Fruit fly (Drosophila melanogaster) whole organism, embryonic: Measurements from ENCODE around the gene CG1572.

Experiments used
- Adf1 ChIP-seq: fragments of 200-800 bp; sonication (Bioruptor generic); IDR thresholded peaks from 2 replicates; pipeline ENCODE4 v1.3.6; 2022; ENCODE audit warnings: missing biosample characterization, missing genetic modification characterization
- Atf3 ChIP-seq: fragments of 200-800 bp; sonication (Bioruptor generic); optimal IDR thresholded peaks from 3 replicates; lab custom pipeline; 2016; ENCODE audit warnings: missing biosample characterization, missing genetic modification characterization
- Bgb ChIP-seq: fragments of 200-800 bp; sonication (Bioruptor generic); IDR thresholded peaks from 2 replicates; pipeline ENCODE4 v1.3.6; 2022; ENCODE audit warnings: missing biosample characterization, missing genetic modification characterization; ENCODE audit not compliant: partially characterized antibody
- Blimp-1 ChIP-seq: fragments of 200-800 bp; sonication (Bioruptor generic); optimal IDR thresholded peaks from 3 replicates; lab custom pipeline; 2018; ENCODE audit warnings: missing biosample characterization, missing genetic modification characterization, mild to moderate bottlenecking, moderate library complexity, missing genetic modification reagents
- BtbVII ChIP-seq: fragments of 200-800 bp; sonication (Bioruptor generic); optimal IDR thresholded peaks from 3 replicates; lab custom pipeline; 2017; ENCODE audit warnings: missing biosample characterization, mild to moderate bottlenecking, missing genetic modification characterization
- CG10543 ChIP-seq: fragments of 200-800 bp; sonication (Bioruptor generic); optimal IDR thresholded peaks from 3 replicates; lab custom pipeline; 2017; ENCODE audit warnings: missing biosample characterization, mild to moderate bottlenecking, missing genetic modification characterization, moderate library complexity
- CG11398 ChIP-seq: fragments of 200-800 bp; sonication (Bioruptor generic); optimal IDR thresholded peaks from 2 replicates; lab custom pipeline; 2016; ENCODE audit warnings: missing biosample characterization, missing genetic modification characterization
- CG12769 ChIP-seq: fragments of 200-800 bp; sonication (Bioruptor generic); optimal IDR thresholded peaks from 2 replicates; lab custom pipeline; 2019; ENCODE audit warnings: missing biosample characterization, mild to moderate bottlenecking, missing genetic modification characterization, moderate library complexity
- CG13287 ChIP-seq: fragments of 200-800 bp; sonication (Bioruptor generic); IDR thresholded peaks from 2 replicates; pipeline ENCODE4 v1.3.6; 2022; ENCODE audit warnings: missing biosample characterization, missing genetic modification characterization; ENCODE audit not compliant: partially characterized antibody
- CG13894 ChIP-seq: fragments of 200-800 bp; sonication (Bioruptor generic); optimal IDR thresholded peaks from 3 replicates; lab custom pipeline; 2018; ENCODE audit warnings: missing biosample characterization, mild to moderate bottlenecking, missing genetic modification characterization, moderate library complexity
- CG15514 ChIP-seq: fragments of 200-800 bp; sonication (Bioruptor generic); optimal IDR thresholded peaks from 3 replicates; lab custom pipeline; 2017; ENCODE audit warnings: missing biosample characterization, missing genetic modification characterization, mild to moderate bottlenecking, moderate library complexity, missing genetic modification reagents
- CG18011 ChIP-seq: fragments of 200-800 bp; sonication (Bioruptor generic); optimal IDR thresholded peaks from 2 replicates; lab custom pipeline; 2017; ENCODE audit warnings: missing biosample characterization, missing genetic modification characterization, mild to moderate bottlenecking, moderate library complexity, missing genotype
- CG18476 ChIP-seq: fragments of 200-800 bp; sonication (Bioruptor generic); optimal IDR thresholded peaks from 2 replicates; lab custom pipeline; 2016; ENCODE audit warnings: missing biosample characterization, mild to moderate bottlenecking, missing genetic modification characterization
- CG18619 ChIP-seq: fragments of 200-800 bp; sonication (Bioruptor generic); optimal IDR thresholded peaks from 3 replicates; lab custom pipeline; 2017; ENCODE audit warnings: missing biosample characterization, mild to moderate bottlenecking, missing genetic modification characterization
- CG2120 ChIP-seq: fragments of 200-800 bp; sonication (Bioruptor generic); optimal IDR thresholded peaks from 3 replicates; lab custom pipeline; 2016; ENCODE audit warnings: missing biosample characterization, missing genetic modification characterization
- CG31224 ChIP-seq: fragments of 200-800 bp; sonication (Bioruptor generic); IDR thresholded peaks from 2 replicates; pipeline ENCODE4 v1.3.6; 2022; ENCODE audit warnings: missing biosample characterization, missing genetic modification characterization
- CG34422 ChIP-seq: fragments of 200-800 bp; sonication (Bioruptor generic); IDR thresholded peaks from 3 replicates; pipeline ENCODE4 v1.3.6; 2022; ENCODE audit warnings: missing biosample characterization, missing genetic modification characterization
- CG3726 ChIP-seq: fragments of 200-800 bp; sonication (Bioruptor generic); IDR thresholded peaks from 3 replicates; pipeline ENCODE4, ENCODE4 v1.3.6; 2022; ENCODE audit warnings: missing biosample characterization, missing genetic modification characterization
- CG3847 ChIP-seq: fragments of 200-800 bp; sonication (Bioruptor generic); IDR thresholded peaks from 2 replicates; pipeline ENCODE4 v1.3.6; 2022; ENCODE audit warnings: missing biosample characterization, missing genetic modification characterization
- CG42726 ChIP-seq: fragments of 200-800 bp; sonication (Bioruptor generic); IDR thresholded peaks from 2 replicates; pipeline ENCODE4 v1.3.6; 2022; ENCODE audit warnings: missing biosample characterization, missing genetic modification characterization; ENCODE audit not compliant: partially characterized antibody
- CG43689 ChIP-seq: fragments of 200-800 bp; sonication (Bioruptor generic); IDR thresholded peaks from 2 replicates; pipeline ENCODE4 v1.3.6; 2022; ENCODE audit warnings: missing biosample characterization, missing genetic modification characterization
- CG5953 ChIP-seq: fragments of 200-800 bp; sonication (Bioruptor generic); IDR thresholded peaks from 2 replicates; pipeline ENCODE4 v1.3.6; 2022; ENCODE audit warnings: missing biosample characterization, missing genetic modification characterization
- CG6175 ChIP-seq: fragments of 200-800 bp; sonication (Bioruptor generic); IDR thresholded peaks from 3 replicates; pipeline ENCODE4 v1.3.6; 2022; ENCODE audit warnings: missing biosample characterization, missing genetic modification characterization
- CG6765 ChIP-seq: fragments of 200-800 bp; sonication (Bioruptor generic); optimal IDR thresholded peaks from 3 replicates; lab custom pipeline; 2017; ENCODE audit warnings: missing biosample characterization, mild to moderate bottlenecking, missing genetic modification characterization
- CG9817 ChIP-seq: fragments of 200-800 bp; sonication (Bioruptor generic); optimal IDR thresholded peaks from 2 replicates; lab custom pipeline; 2018; ENCODE audit warnings: missing biosample characterization, mild to moderate bottlenecking, missing genetic modification characterization, moderate library complexity
- D19B ChIP-seq: fragments of 200-800 bp; sonication (Bioruptor generic); optimal IDR thresholded peaks from 2 replicates; lab custom pipeline; 2017; ENCODE audit warnings: missing biosample characterization, mild to moderate bottlenecking, missing genetic modification characterization
- Deaf1 ChIP-seq: fragments of 200-800 bp; optimal IDR thresholded peaks from 3 replicates; lab custom pipeline; 2019; ENCODE audit warnings: missing biosample characterization, mild to moderate bottlenecking, missing genetic modification characterization, moderate library complexity
- Ets65A ChIP-seq: fragments of 200-800 bp; sonication (Bioruptor generic); peaks from one replicate; lab custom pipeline; 2016; ENCODE audit warnings: missing biosample characterization, missing genetic modification characterization
- Hmr ChIP-seq: fragments of 200-800 bp; sonication (Bioruptor generic); optimal IDR thresholded peaks from 3 replicates; lab custom pipeline; 2017; ENCODE audit warnings: mild to moderate bottlenecking, missing biosample characterization, missing genetic modification reagents, missing genetic modification characterization
- Meics ChIP-seq: fragments of 200-800 bp; sonication (Bioruptor generic); optimal IDR thresholded peaks from 2 replicates; lab custom pipeline; 2017; ENCODE audit warnings: missing biosample characterization, mild to moderate bottlenecking, missing genetic modification characterization
- Myb ChIP-seq: fragments of 200-800 bp; sonication (Bioruptor generic); optimal IDR thresholded peaks from 2 replicates; lab custom pipeline; 2016; ENCODE audit warnings: missing biosample characterization, missing genetic modification characterization
- Rfx ChIP-seq: fragments of 200-800 bp; sonication (Bioruptor generic); IDR thresholded peaks from 2 replicates; pipeline ENCODE4 v1.3.6; 2022; ENCODE audit warnings: missing biosample characterization, missing genetic modification characterization
- ac ChIP-seq: fragments of 200-800 bp; sonication (Bioruptor generic); optimal IDR thresholded peaks from 3 replicates; lab custom pipeline; 2017; ENCODE audit warnings: missing biosample characterization, mild to moderate bottlenecking, missing genetic modification characterization
- cato ChIP-seq: fragments of 200-800 bp; sonication (Bioruptor generic); optimal IDR thresholded peaks from 2 replicates; lab custom pipeline; 2016; ENCODE audit warnings: missing biosample characterization, missing genetic modification characterization, borderline replicate concordance
- ci ChIP-seq: fragments of 200-800 bp; sonication (Bioruptor generic); IDR thresholded peaks from 3 replicates; pipeline ENCODE4 v1.3.6; 2022; ENCODE audit warnings: missing biosample characterization, missing genetic modification characterization
- dpn ChIP-seq, 2 experiments: fragments of 200-800 bp; sonication (Bioruptor generic); optimal IDR thresholded peaks; 3 replicates each; lab custom pipeline; 2016; ENCODE audit warnings: missing biosample characterization in 2 of 2, missing genetic modification characterization in 2 of 2
- gsb-n ChIP-seq: fragments of 200-800 bp; sonication (Bioruptor generic); optimal IDR thresholded peaks from 3 replicates; lab custom pipeline; 2018; ENCODE audit warnings: missing biosample characterization, mild to moderate bottlenecking, missing genetic modification characterization
- her ChIP-seq: fragments of 200-800 bp; sonication (Bioruptor generic); optimal IDR thresholded peaks from 2 replicates; lab custom pipeline; 2016; ENCODE audit warnings: missing biosample characterization, missing genetic modification characterization
- hkb ChIP-seq, 2 experiments: fragments of 200-800 bp in 1 of 2; fragments of >200 bp in 1 of 2; sonication (Bioruptor generic) in 1 of 2; IDR thresholded peaks in 1 of 2; optimal IDR thresholded peaks in 1 of 2; 2 replicates each; pipeline versions ENCODE4 v1.3.6 to Lab custom; 2017 to 2022; ENCODE audit warnings: missing biosample characterization in 1 of 2, missing genetic modification characterization in 1 of 2
- jigr1 ChIP-seq: fragments of 200-800 bp; sonication (Bioruptor generic); IDR thresholded peaks from 3 replicates; pipeline ENCODE4 v1.3.6; 2022; ENCODE audit warnings: missing biosample characterization, missing genetic modification characterization
- lmd ChIP-seq: fragments of 200-800 bp; sonication (Bioruptor generic); IDR thresholded peaks from 2 replicates; pipeline ENCODE4 v1.3.6; 2022; ENCODE audit warnings: missing biosample characterization, missing genetic modification characterization
- nmo ChIP-seq: fragments of 200-800 bp; sonication (Bioruptor generic); optimal IDR thresholded peaks from 2 replicates; lab custom pipeline; 2018; ENCODE audit warnings: missing biosample characterization, mild to moderate bottlenecking, missing genetic modification characterization, moderate library complexity
- nom ChIP-seq: fragments of 200-800 bp; sonication (Bioruptor generic); optimal IDR thresholded peaks from 2 replicates; lab custom pipeline; 2017; ENCODE audit warnings: missing biosample characterization, missing genetic modification characterization, mild to moderate bottlenecking, moderate library complexity, missing genetic modification reagents
- ranshi ChIP-seq: fragments of 200-800 bp; sonication (Bioruptor generic); IDR thresholded peaks from 2 replicates; pipeline ENCODE4 v1.3.6; 2022; ENCODE audit warnings: missing biosample characterization, missing genetic modification characterization
- so ChIP-seq: fragments of 200-800 bp; sonication (Bioruptor generic); IDR thresholded peaks from 3 replicates; pipeline ENCODE4 v1.3.6; 2022; ENCODE audit warnings: missing biosample characterization, missing genetic modification characterization
- tap ChIP-seq: fragments of 200-800 bp; optimal IDR thresholded peaks from 3 replicates; lab custom pipeline; 2019; ENCODE audit warnings: missing biosample characterization, mild to moderate bottlenecking, missing genetic modification characterization, moderate library complexity
- wor ChIP-seq: fragments of 200-800 bp; sonication (Bioruptor generic); IDR thresholded peaks from 2 replicates; pipeline ENCODE4 v1.3.6; 2022; ENCODE audit warnings: missing biosample characterization, missing genetic modification characterization
- z ChIP-seq: fragments of 200-800 bp; sonication (Bioruptor generic); IDR thresholded peaks from 3 replicates; pipeline ENCODE4 v1.3.6; 2022; ENCODE audit warnings: missing biosample characterization, missing genetic modification characterization
- zfh1 ChIP-seq: fragments of 200-800 bp; sonication (Bioruptor generic); IDR thresholded peaks from 3 replicates; pipeline ENCODE4 v1.3.6; 2022; ENCODE audit warnings: missing biosample characterization, missing genetic modification characterization

CG1572 gene

DNA sequence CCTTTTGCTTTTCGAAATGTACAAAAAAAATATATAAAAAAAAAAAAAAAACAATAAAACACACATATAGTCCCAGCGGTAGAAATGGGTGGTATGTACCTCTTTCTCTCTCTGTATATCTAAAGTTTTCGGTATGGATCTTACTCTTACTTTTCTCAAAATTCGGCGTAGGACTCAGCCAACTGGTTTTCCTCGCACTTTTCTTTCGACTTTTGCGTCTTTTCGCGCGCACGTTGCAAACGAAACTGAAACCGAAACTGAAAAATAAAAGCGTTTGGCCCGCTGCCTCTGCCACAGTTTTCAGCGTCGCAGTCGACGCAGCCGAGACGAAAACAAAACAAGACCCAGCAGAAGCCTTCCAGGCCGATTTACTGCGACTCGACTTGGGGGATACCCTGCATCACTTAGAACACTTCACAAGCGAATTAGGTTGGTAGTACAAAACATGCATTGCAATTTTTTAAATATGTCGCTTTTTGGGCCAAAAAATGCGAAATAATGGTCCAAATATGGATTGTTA is at the start of gene CG1572:
CG1572 (minus strand) TSS at position 266 of the 520 bp plus-strand sequence.
- TF ChIP-seq Myb (GFP tag; lab: Kevin White, UChicago) (no peak), CG2120 (peak; percentile 13), CG18619 (GFP tag; lab: Kevin White, UChicago) (no peak), Adf1 (GFP tag; lab: Robert Waterston, UW) (peak; percentile 92), Bgb (GFP tag; lab: Robert Waterston, UW) (peak; percentile 53; the same call in 1 of the 2 replicates), Atf3 (GFP tag; lab: Kevin White, UChicago) (peak; percentile 30), Hmr (GFP tag; lab: Kevin White, UChicago) (peak; percentile 16), wor (no peak), gsb-n (no peak), CG43689 (no peak), CG34422 (GFP tag; lab: Robert Waterston, UW) (peak; percentile 44; the same call in 1 of the 3 replicates), lmd (GFP tag; lab: Robert Waterston, UW) (peak; percentile 31; the same call in 1 of the 2 replicates), her (peak; percentile 35), cato (no peak), CG3726 (GFP tag; lab: Robert Waterston, UW) (no peak), tap (tag; lab: Kevin White, UChicago) (no peak), CG18011 (GFP tag; lab: Kevin White, UChicago) (peak; percentile 0), Deaf1 (tag; lab: Kevin White, UChicago) (peak; percentile 22), CG31224 (GFP tag; lab: Robert Waterston, UW) (0 out of 2 replicates have a peak, but pooled peaks have one; percentile 17), CG9817 (no peak), nom (GFP tag; lab: Kevin White, UChicago) (peak; percentile 7), CG42726 (GFP tag; lab: Robert Waterston, UW) (peak; percentile 59; the same call in 1 of the 2 replicates), jigr1 (no peak), CG15514 (GFP tag; lab: Kevin White, UChicago) (peak; percentile 20), CG13287 (peak; percentile 8; the same call in 1 of the 2 replicates), CG12769 (tag; lab: Kevin White, UChicago) (peak; percentile 21), ac (no peak), so (0 out of 3 replicates have a peak, but pooled peaks have one; percentile 43), ci (GFP tag; lab: Robert Waterston, UW) (peak; percentile 25; the same call in 1 of the 3 replicates), CG5953 (GFP tag; lab: Robert Waterston, UW) (no peak), CG18476 (no peak), CG6765 (GFP tag; lab: Kevin White, UChicago) (peak; percentile 26), z (GFP tag; lab: Robert Waterston, UW) (no peak), Ets65A (GFP tag; lab: Kevin White, UChicago) (peak; percentile 87), D19B (GFP tag; lab: Kevin White, UChicago) (peak; percentile 78), CG11398 (GFP tag; lab: Kevin White, UChicago) (no peak), Meics (peak; percentile 11), CG6175 (0 out of 3 replicates have a peak, but pooled peaks have one; percentile 56), BtbVII (GFP tag; lab: Kevin White, UChicago) (peak; percentile 25), Blimp-1 (GFP tag; lab: Kevin White, UChicago) (peak; percentile 85), hkb (optimal IDR thresholded peaks at IDR 0.05; lab: Kevin White, UChicago) (no peak), hkb (GFP tag; IDR thresholded peaks at IDR 0.05; lab: Robert Waterston, UW) (0 out of 2 replicates have a peak, but pooled peaks have one; percentile 18), Rfx (GFP tag; lab: Robert Waterston, UW) (peak; percentile 51; the same call in 1 of the 2 replicates), ranshi (GFP tag; lab: Robert Waterston, UW) (peak; percentile 34; the same call in 1 of the 2 replicates), CG3847 (GFP tag; lab: Robert Waterston, UW) (0 out of 2 replicates have a peak, but pooled peaks have one; percentile 12), nmo (GFP tag; lab: Kevin White, UChicago) (no peak), zfh1 (peak; percentile 46; the same call in 1 of the 3 replicates), CG10543 (GFP tag; lab: Kevin White, UChicago) (peak; percentile 43), CG13894 (tag; lab: Kevin White, UChicago) (peak; percentile 30), dpn (GFP tag; optimal IDR thresholded peaks at IDR 0.05; lab: Kevin White, UChicago) (peak in 1 of 2 experiments; percentile 0)
